Worm (Caenorhabditis elegans) whole organism, young adult: ENCODE measurements around the gene sri-7.

Source experiments
- B0336.3 ChIP-seq: fragments of 200-800 bp; sonication (Bioruptor generic); IDR thresholded peaks from 2 replicates; pipeline ENCODE4 v1.3.6; 2022; ENCODE audit warnings: missing genetic modification characterization, missing compliant biosample characterization
- D2030.7 ChIP-seq: fragments of 200-800 bp; sonication (Bioruptor generic); IDR thresholded peaks from 2 replicates; pipeline ENCODE4 v1.3.6; 2022; ENCODE audit warnings: missing genetic modification reagents, missing genetic modification characterization, missing compliant biosample characterization
- F33H1.4 ChIP-seq: fragments of 200-800 bp; sonication (Bioruptor generic); IDR thresholded peaks from 2 replicates; pipeline ENCODE4 v1.3.6; 2022; ENCODE audit warnings: missing genetic modification reagents, missing genetic modification characterization, missing compliant biosample characterization
- F49E8.2 ChIP-seq: sonication (generic microtip); optimal IDR thresholded peaks from 3 replicates; lab custom pipeline; 2017; ENCODE audit warnings: missing genetic modification characterization, mild to moderate bottlenecking, missing compliant biosample characterization, antibody characterized with exemption, moderate library complexity; ENCODE audit not compliant: insufficient read depth
- Y53F4B.3 ChIP-seq: fragments of 200-800 bp; sonication (Bioruptor generic); IDR thresholded peaks from 2 replicates; pipeline ENCODE4 v1.3.6; 2022; ENCODE audit warnings: missing genetic modification reagents, missing genetic modification characterization, missing compliant biosample characterization
- Y53G8AR.9 ChIP-seq: fragments of 200-800 bp; sonication (Bioruptor generic); conservative IDR thresholded peaks from 2 replicates; pipeline ENCODE4 v1.3.6; 2022; ENCODE audit warnings: missing genetic modification reagents, missing genetic modification characterization, missing compliant biosample characterization
- Y95B8A.8 ChIP-seq: fragments of 200-800 bp; sonication (Bioruptor generic); IDR thresholded peaks from 2 replicates; pipeline ENCODE4 v1.3.6; 2022; ENCODE audit warnings: missing genetic modification reagents, missing genetic modification characterization, missing compliant biosample characterization
- aptf-3 ChIP-seq: fragments of 200-800 bp; sonication (Bioruptor generic); IDR thresholded peaks from 2 replicates; pipeline ENCODE4 v1.3.6; 2022; ENCODE audit warnings: missing genetic modification characterization, missing compliant biosample characterization
- attf-5 ChIP-seq: fragments of 200-800 bp; sonication (Bioruptor generic); optimal IDR thresholded peaks from 2 replicates; lab custom pipeline; 2018; ENCODE audit warnings: mild to moderate bottlenecking, missing genetic modification characterization, missing compliant biosample characterization
- attf-6 ChIP-seq: fragments of 200-800 bp; sonication (Bioruptor generic); IDR thresholded peaks from 2 replicates; pipeline ENCODE4 v1.3.6; 2022; ENCODE audit warnings: missing genetic modification reagents, missing genetic modification characterization, missing compliant biosample characterization
- cebp-1 ChIP-seq, 2 experiments: fragments of 200-800 bp in 1 of 2; sonication (Bioruptor generic) in 1 of 2; sonication (generic microtip) in 1 of 2; IDR thresholded peaks in 1 of 2; optimal IDR thresholded peaks in 1 of 2; 2 replicates each; pipeline versions ENCODE4 v1.3.6 to Lab custom; 2017 to 2022; ENCODE audit warnings: missing compliant biosample characterization in 2 of 2, missing genetic modification characterization in 2 of 2, mild to moderate bottlenecking in 1 of 2, missing genetic modification reagents in 1 of 2, moderate library complexity in 1 of 2
- cebp-2 ChIP-seq: fragments of 200-800 bp; sonication (Bioruptor generic); IDR thresholded peaks from 2 replicates; pipeline ENCODE4 v1.3.6; 2022; ENCODE audit warnings: missing genetic modification characterization, missing compliant biosample characterization
- die-1 ChIP-seq: sonication (generic microtip); optimal IDR thresholded peaks from 2 replicates; lab custom pipeline; 2016; ENCODE audit warnings: missing genotype, mild to moderate bottlenecking, missing genetic modification characterization, missing compliant biosample characterization
- dox-1 ChIP-seq: fragments of 200-800 bp; sonication (Bioruptor generic); IDR thresholded peaks from 2 replicates; pipeline ENCODE4 v1.3.6; 2022; ENCODE audit warnings: missing genetic modification reagents, missing genetic modification characterization, missing compliant biosample characterization
- egl-44 ChIP-seq: fragments of 200-800 bp; sonication (Bioruptor generic); IDR thresholded peaks from 2 replicates; pipeline ENCODE4 v1.3.6; 2022; ENCODE audit warnings: missing genetic modification reagents, missing genetic modification characterization, missing compliant biosample characterization
- ekl-4 ChIP-seq: fragments of 200-800 bp; sonication (Bioruptor generic); IDR thresholded peaks from 2 replicates; pipeline ENCODE4 v1.3.6; 2022; ENCODE audit warnings: missing genetic modification reagents, missing genetic modification characterization, missing compliant biosample characterization
- fkh-3 ChIP-seq: sonication (generic microtip); optimal IDR thresholded peaks from 2 replicates; lab custom pipeline; 2016; ENCODE audit warnings: mild to moderate bottlenecking, missing genetic modification characterization, missing compliant biosample characterization
- hmg-20 ChIP-seq: fragments of 200-800 bp; sonication (Bioruptor generic); IDR thresholded peaks from 2 replicates; pipeline ENCODE4 v1.3.6; 2022; ENCODE audit warnings: missing genetic modification reagents, missing genetic modification characterization, missing compliant biosample characterization
- lir-1 ChIP-seq: fragments of 200-800 bp; sonication (Bioruptor generic); conservative IDR thresholded peaks from 2 replicates; pipeline ENCODE4 v1.3.6; 2022; ENCODE audit warnings: missing genetic modification reagents, missing genetic modification characterization, missing compliant biosample characterization
- madf-3 ChIP-seq: fragments of 200-800 bp; sonication (Bioruptor generic); IDR thresholded peaks from 2 replicates; pipeline ENCODE4 v1.3.6; 2022; ENCODE audit warnings: missing genetic modification reagents, missing genetic modification characterization, missing compliant biosample characterization
- nhr-80 ChIP-seq: sonication (generic microtip); optimal IDR thresholded peaks from 2 replicates; lab custom pipeline; 2016; ENCODE audit warnings: missing genetic modification characterization, missing compliant biosample characterization
- pbrm-1 ChIP-seq: fragments of 200-800 bp; sonication (Bioruptor generic); IDR thresholded peaks from 2 replicates; pipeline ENCODE4 v1.3.6; 2022; ENCODE audit warnings: missing genetic modification reagents, missing genetic modification characterization, missing compliant biosample characterization
- rcor-1 ChIP-seq: fragments of 200-800 bp; sonication (Bioruptor generic); IDR thresholded peaks from 2 replicates; pipeline ENCODE4 v1.3.6; 2022; ENCODE audit warnings: missing genetic modification reagents, missing genetic modification characterization, missing compliant biosample characterization
- rec-8 ChIP-seq, 2 experiments: sonication (generic microtip); optimal IDR thresholded peaks; 2 replicates each; lab custom pipeline; 2016; ENCODE audit warnings: mild to moderate bottlenecking in 2 of 2, missing genetic modification characterization in 2 of 2, missing genetic modification reagents in 2 of 2, missing genotype in 2 of 2, missing biosample characterization in 1 of 2, missing compliant biosample characterization in 1 of 2, moderate library complexity in 1 of 2
- repo-1 ChIP-seq: sonication (generic microtip); optimal IDR thresholded peaks from 2 replicates; lab custom pipeline; 2017; ENCODE audit warnings: mild to moderate bottlenecking, missing genetic modification characterization, missing compliant biosample characterization
- sea-2 ChIP-seq: fragments of 200-800 bp; sonication (Bioruptor generic); IDR thresholded peaks from 2 replicates; pipeline ENCODE4 v1.3.6; 2022; ENCODE audit warnings: missing genetic modification characterization, missing compliant biosample characterization
- snpc-1.1 ChIP-seq: sonication (generic microtip); optimal IDR thresholded peaks from 2 replicates; lab custom pipeline; 2017; ENCODE audit warnings: missing genetic modification characterization, mild to moderate bottlenecking, missing compliant biosample characterization, antibody characterized with exemption, moderate library complexity, missing genotype, missing genetic modification reagents; ENCODE audit not compliant: insufficient read depth
- sptf-2 ChIP-seq: fragments of 200-800 bp; sonication (Bioruptor generic); optimal IDR thresholded peaks from 2 replicates; lab custom pipeline; 2018; ENCODE audit warnings: mild to moderate bottlenecking, missing genetic modification characterization, missing compliant biosample characterization
- tbp1 ChIP-seq: fragments of 200-800 bp; sonication (Bioruptor generic); optimal IDR thresholded peaks from 2 replicates; lab custom pipeline; 2018; ENCODE audit warnings: mild to moderate bottlenecking, missing genetic modification characterization, missing compliant biosample characterization
- ztf-26 ChIP-seq: sonication (generic microtip); optimal IDR thresholded peaks from 2 replicates; lab custom pipeline; 2017; ENCODE audit warnings: missing genetic modification characterization, missing compliant biosample characterization
- ztf-3 ChIP-seq: fragments of 200-800 bp; sonication (Bioruptor generic); optimal IDR thresholded peaks from 2 replicates; lab custom pipeline; 2018; ENCODE audit warnings: mild to moderate bottlenecking, missing genetic modification characterization, missing compliant biosample characterization

sri-7 gene

ce11 chrV:15397139-15397538 is 3.0 kb upstream of the sri-7 start (continued):
- TF ChIP-seq D2030.7 (GFP tag; lab: Robert Waterston, UW) (0 out of 2 replicates have a peak, but pooled peaks have one; percentile 10), attf-6 (GFP tag; lab: Robert Waterston, UW) (peak; percentile 76), ekl-4 (peak; percentile 67), snpc-1.1 (peak; percentile 34), egl-44 (no peak), attf-5 (GFP tag; lab: Kevin White, UChicago) (no peak), F33H1.4 (no peak), fkh-3 (tag; lab: Kevin White, UChicago) (no peak), F49E8.2 (tag; lab: Kevin White, UChicago) (peak; percentile 38), sea-2 (GFP tag; lab: Robert Waterston, UW) (no peak), ztf-26 (tag; lab: Kevin White, UChicago) (no peak), B0336.3 (peak; percentile 72; the same call in 1 of the 2 replicates), repo-1 (tag; lab: Kevin White, UChicago) (no peak), Y95B8A.8 (GFP tag; lab: Robert Waterston, UW) (peak; percentile 56; the same call in 1 of the 2 replicates)
- TF ChIP-seq, all 124 proteins: peak for 30

ce11 chrV:15398728-15399127 is 1.4 kb upstream of the sri-7 start, which contains the start of gene fbxa-199:
Gene fbxa-199, minus strand, starts transcription at chrV:15398828.
- TF ChIP-seq tbp1 (GFP tag; lab: Kevin White, UChicago) (no peak), D2030.7 (GFP tag; lab: Robert Waterston, UW) (no peak), die-1 (tag; lab: Kevin White, UChicago) (no peak), sptf-2 (GFP tag; lab: Kevin White, UChicago) (no peak), nhr-80 (tag; lab: Kevin White, UChicago) (no peak), hmg-20 (no peak), Y53G8AR.9 (GFP tag; lab: Robert Waterston, UW) (no peak), attf-5 (GFP tag; lab: Kevin White, UChicago) (no peak), lir-1 (GFP tag; lab: Robert Waterston, UW) (no peak), rcor-1 (no peak), Y53F4B.3 (GFP tag; lab: Robert Waterston, UW) (no peak), aptf-3 (GFP tag; lab: Robert Waterston, UW) (no peak), sea-2 (GFP tag; lab: Robert Waterston, UW) (no peak), ztf-3 (GFP tag; lab: Kevin White, UChicago) (no peak), madf-3 (GFP tag; lab: Robert Waterston, UW) (no peak), repo-1 (tag; lab: Kevin White, UChicago) (no peak)

DNA sequence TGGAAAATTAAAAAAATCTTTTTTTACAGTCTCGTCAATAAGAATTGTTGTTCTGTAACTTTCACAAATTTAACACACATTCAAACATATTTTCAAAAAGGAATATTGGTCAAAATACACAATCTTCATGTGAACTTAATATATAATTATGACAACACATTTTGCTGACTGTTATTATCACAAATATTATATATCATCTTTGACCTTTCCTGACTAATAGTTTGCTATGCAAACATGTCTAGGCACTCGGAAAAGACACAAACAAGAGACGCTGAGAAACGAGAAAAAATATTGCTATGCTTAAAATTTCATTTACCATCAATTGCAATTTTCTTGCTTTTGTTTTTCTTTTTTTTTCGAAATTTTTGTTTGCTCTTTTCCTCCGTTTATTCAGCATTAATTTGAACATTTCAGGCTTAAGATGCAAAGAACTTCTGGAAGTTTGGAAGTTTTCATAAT is 1.8 kb downstream of the sri-7 start, which contains the start of gene fbxa-135:
Gene fbxa-135, plus strand, starts transcription at position 409 of the 459 bp plus-strand sequence.
- TF ChIP-seq dox-1 (GFP tag; lab: Robert Waterston, UW) (no peak), snpc-1.1 (no peak), cebp-1 (GFP tag; IDR thresholded peaks at IDR 0.05; lab: Robert Waterston, UW) (no peak), cebp-1 (tag; optimal IDR thresholded peaks at IDR 0.05; lab: Kevin White, UChicago) (no peak), cebp-2 (GFP tag; lab: Robert Waterston, UW) (no peak)
- TF ChIP-seq, all 124 proteins: peak for 0

ce11 chrV:15404859-15405258 is 4.7 kb downstream of the sri-7 start, which contains the start of gene srh-258:
Gene srh-258, plus strand, starts transcription at chrV:15405159.
- TF ChIP-seq B0336.3: no peak
- TF ChIP-seq rec-8 (tag; optimal IDR thresholded peaks at IDR 0.05; lab: Kevin White, UChicago): no peak
- TF ChIP-seq die-1 (tag; lab: Kevin White, UChicago): no peak
- TF ChIP-seq pbrm-1 (GFP tag; lab: Robert Waterston, UW): no peak
